Worm (Caenorhabditis elegans) whole organism, L4 larva: Measurements from ENCODE around the gene fbxa-189.

Experiments used
- F10B5.3 ChIP-seq: sonication (generic microtip); optimal IDR thresholded peaks from 2 replicates; lab custom pipeline; 2016; ENCODE audit warnings: mild to moderate bottlenecking, missing genetic modification characterization, missing compliant biosample characterization
- F37D6.2 ChIP-seq: sonication (generic microtip); optimal IDR thresholded peaks from 2 replicates; lab custom pipeline; 2016; ENCODE audit warnings: mild to moderate bottlenecking, missing genetic modification characterization, missing compliant biosample characterization
- F44E2.7 ChIP-seq: fragments of 200-800 bp; sonication (Bioruptor generic); IDR thresholded peaks from 2 replicates; pipeline ENCODE4 v2.1.2; 2022; ENCODE audit warnings: missing genetic modification characterization, missing compliant biosample characterization
- T26A8.4 ChIP-seq: fragments of 200-800 bp; sonication (Bioruptor generic); IDR thresholded peaks from 2 replicates; pipeline ENCODE4 v1.3.6; 2022; ENCODE audit warnings: missing genetic modification characterization, missing compliant biosample characterization
- Y105C5A.15 ChIP-seq: fragments of 200-800 bp; sonication (Bioruptor generic); IDR thresholded peaks from 2 replicates; pipeline ENCODE4 v1.3.6; 2022; ENCODE audit warnings: missing genetic modification characterization, missing compliant biosample characterization
- Y5F2A.4 ChIP-seq: fragments of 200-800 bp; sonication (Bioruptor generic); optimal IDR thresholded peaks from 2 replicates; lab custom pipeline; 2018; ENCODE audit warnings: mild to moderate bottlenecking, missing genetic modification characterization, missing compliant biosample characterization
- ZK546.5 ChIP-seq, 2 experiments: sonication (generic microtip); optimal IDR thresholded peaks; 2 replicates each; lab custom pipeline; 2017; ENCODE audit warnings: missing biosample characterization in 2 of 2, missing genetic modification characterization in 2 of 2
- aly-2 ChIP-seq: sonication (generic microtip); optimal IDR thresholded peaks from 2 replicates; lab custom pipeline; 2018; ENCODE audit warnings: missing biosample characterization, missing genetic modification characterization
- daf-12 ChIP-seq: fragments of 150-350 bp; optimal IDR thresholded peaks from 2 replicates; lab custom pipeline; 2014; ENCODE audit warnings: missing biosample characterization, missing genetic modification reagents, missing genetic modification characterization
- daf-16 ChIP-seq, 3 experiments: sonication (generic microtip); optimal IDR thresholded peaks; 2 replicates each; lab custom pipeline; 2016 to 2017; ENCODE audit warnings: missing genetic modification characterization in 3 of 3, missing genetic modification reagents in 3 of 3, mild to moderate bottlenecking in 2 of 3, missing compliant biosample characterization in 2 of 3, missing biosample characterization in 1 of 3, moderate library complexity in 1 of 3
- dmd-6 ChIP-seq: fragments of 200-800 bp; sonication (Bioruptor generic); IDR thresholded peaks from 2 replicates; pipeline ENCODE4 v1.3.6; 2022; ENCODE audit warnings: missing genetic modification reagents, missing genetic modification characterization, missing compliant biosample characterization
- dpl-1 ChIP-seq: fragments of 150-350 bp; optimal IDR thresholded peaks from 2 replicates; lab custom pipeline; 2014; ENCODE audit warnings: missing biosample characterization, missing genetic modification reagents, missing genetic modification characterization
- duxl-1 ChIP-seq: sonication (generic microtip); optimal IDR thresholded peaks from 2 replicates; lab custom pipeline; 2016; ENCODE audit warnings: mild to moderate bottlenecking, missing genetic modification characterization, moderate library complexity, missing compliant biosample characterization; ENCODE audit not compliant: poor library complexity
- egl-27 ChIP-seq: sonication (generic microtip); optimal IDR thresholded peaks from 3 replicates; lab custom pipeline; 2017; ENCODE audit warnings: missing biosample characterization, missing genetic modification reagents, missing genetic modification characterization
- egl-43 ChIP-seq: fragments of 200-800 bp; sonication (Bioruptor generic); IDR thresholded peaks from 2 replicates; pipeline ENCODE4 v1.3.6; 2022; ENCODE audit warnings: missing genetic modification reagents, missing genetic modification characterization, missing compliant biosample characterization
- hif-1 ChIP-seq, 2 experiments: sonication (generic microtip); optimal IDR thresholded peaks; 2 replicates each; lab custom pipeline; 2016 to 2017; ENCODE audit warnings: missing compliant biosample characterization in 2 of 2, missing genetic modification characterization in 2 of 2, missing genetic modification reagents in 2 of 2, missing genotype in 2 of 2, mild to moderate bottlenecking in 1 of 2
- lim-7 ChIP-seq: fragments of 200-800 bp; sonication (Bioruptor generic); IDR thresholded peaks from 2 replicates; pipeline ENCODE4 v1.3.6; 2022; ENCODE audit warnings: missing genetic modification characterization, missing compliant biosample characterization
- lin-1 ChIP-seq: fragments of 200-800 bp; sonication (Bioruptor generic); IDR thresholded peaks from 2 replicates; pipeline ENCODE4 v1.3.6; 2022; ENCODE audit warnings: missing genetic modification reagents, missing genetic modification characterization, missing compliant biosample characterization
- lin-13 ChIP-seq: fragments of 150-350 bp; optimal IDR thresholded peaks from 2 replicates; lab custom pipeline; 2014; ENCODE audit warnings: missing biosample characterization, missing genetic modification reagents, missing genetic modification characterization
- lir-3 ChIP-seq: sonication (generic microtip); optimal IDR thresholded peaks from 2 replicates; lab custom pipeline; 2016; ENCODE audit warnings: mild to moderate bottlenecking, missing genetic modification characterization, missing compliant biosample characterization
- madf-5 ChIP-seq, 2 experiments: fragments of 200-800 bp; sonication (Bioruptor generic); IDR thresholded peaks; 2 replicates each; pipeline ENCODE4 v1.3.6; 2022; ENCODE audit warnings: missing compliant biosample characterization in 2 of 2, missing genetic modification characterization in 2 of 2
- madf-9 ChIP-seq: fragments of 200-800 bp; sonication (Bioruptor generic); conservative IDR thresholded peaks from 2 replicates; pipeline ENCODE4 v1.3.6; 2022; ENCODE audit warnings: missing genetic modification reagents, missing genetic modification characterization, missing compliant biosample characterization
- mes-2 ChIP-seq: sonication (generic microtip); optimal IDR thresholded peaks from 2 replicates; lab custom pipeline; 2016; ENCODE audit warnings: missing genotype, mild to moderate bottlenecking, missing genetic modification characterization, missing compliant biosample characterization; ENCODE audit not compliant: poor library complexity, severe bottlenecking
- mxl-2 ChIP-seq: fragments of 200-800 bp; sonication (Bioruptor generic); conservative IDR thresholded peaks from 2 replicates; pipeline ENCODE4 v1.3.6; 2022; ENCODE audit warnings: missing genetic modification reagents, missing genetic modification characterization, missing compliant biosample characterization
- nhr-10 ChIP-seq: fragments of 150-350 bp; optimal IDR thresholded peaks from 2 replicates; lab custom pipeline; 2014; ENCODE audit warnings: missing biosample characterization, missing genetic modification characterization
- nhr-25 ChIP-seq: sonication (generic microtip); optimal IDR thresholded peaks from 2 replicates; lab custom pipeline; 2017; ENCODE audit warnings: missing genetic modification characterization, mild to moderate bottlenecking, missing compliant biosample characterization, antibody characterized with exemption, moderate library complexity, borderline replicate concordance; ENCODE audit not compliant: insufficient read depth
- nhr-6 ChIP-seq: fragments of 150-350 bp; optimal IDR thresholded peaks from 2 replicates; lab custom pipeline; 2014; ENCODE audit warnings: missing biosample characterization, missing genetic modification characterization
- nhr-77 ChIP-seq: fragments of 150-350 bp; optimal IDR thresholded peaks from 2 replicates; lab custom pipeline; 2014; ENCODE audit warnings: missing biosample characterization, missing genetic modification characterization
- php-3 ChIP-seq: fragments of 200-800 bp; sonication (Bioruptor generic); IDR thresholded peaks from 2 replicates; pipeline ENCODE4 v1.3.6; 2022; ENCODE audit warnings: missing genetic modification reagents, missing genetic modification characterization, missing compliant biosample characterization
- pqm-1 ChIP-seq: sonication (generic microtip); optimal IDR thresholded peaks from 2 replicates; lab custom pipeline; 2017; ENCODE audit warnings: missing biosample characterization, missing genetic modification characterization
- saeg-2 ChIP-seq: fragments of 200-800 bp; sonication (Bioruptor generic); IDR thresholded peaks from 2 replicates; pipeline ENCODE4 v1.3.6; 2022; ENCODE audit warnings: missing genetic modification reagents, missing genetic modification characterization, missing compliant biosample characterization
- set-16 ChIP-seq: fragments of 200-800 bp; sonication (Bioruptor generic); IDR thresholded peaks from 2 replicates; pipeline ENCODE4 v1.3.6; 2022; ENCODE audit warnings: missing genetic modification reagents, missing genetic modification characterization, missing compliant biosample characterization
- skn-1 ChIP-seq: fragments of 150-350 bp; optimal IDR thresholded peaks from 2 replicates; lab custom pipeline; 2014; ENCODE audit warnings: missing biosample characterization, missing genetic modification characterization
- snpc-1.2 ChIP-seq: fragments of 200-800 bp; sonication (Bioruptor generic); IDR thresholded peaks from 2 replicates; pipeline ENCODE4 v1.3.6; 2022; ENCODE audit warnings: missing genetic modification reagents, missing genetic modification characterization, missing compliant biosample characterization
- unc-130 ChIP-seq: sonication (generic microtip); optimal IDR thresholded peaks from 2 replicates; lab custom pipeline; 2016; ENCODE audit warnings: missing genetic modification reagents, missing genetic modification characterization, missing compliant biosample characterization
- unc-62 ChIP-seq, 3 experiments: fragments of 150-350 bp in 1 of 3; sonication (generic microtip); optimal IDR thresholded peaks in 2 of 3; peaks in 1 of 3; 1 replicate in 1 of 3; 2 replicates in 2 of 3; lab custom pipeline; 2014 to 2017; ENCODE audit warnings: missing biosample characterization in 3 of 3, missing genetic modification characterization in 3 of 3, missing genetic modification reagents in 3 of 3, missing genotype in 1 of 3
- vab-7 ChIP-seq: fragments of 200-800 bp; sonication (Bioruptor generic); IDR thresholded peaks from 2 replicates; pipeline ENCODE4 v1.3.6; 2022; ENCODE audit warnings: missing genetic modification reagents, missing genetic modification characterization, missing compliant biosample characterization

The fbxa-189 gene

ce11 chrV:17303392-17303791 is 41.6 kb upstream of the fbxa-189 start:
- no peak for TF ChIP-seq nhr-10 (tag; lab: Kevin White, UChicago)
- peak in 1 of 2 experiments; percentile 90 for TF ChIP-seq unc-62 (GFP tag; optimal IDR thresholded peaks at IDR 0.05 in 1 of 2; lab: Kevin White, UChicago)
- TF ChIP-seq unc-62 (tag; optimal IDR thresholded peaks at IDR 0.05; lab: Kevin White, UChicago), result no peak

- TF ChIP-seq mxl-2 (GFP tag; lab: Robert Waterston, UW) (no peak), dpl-1 (GFP tag; lab: Kevin White, UChicago) (peak; percentile 8)
These were observed 37.1 kb upstream of the fbxa-189 start for ce11 chrV:17307926-17308325.

DNA sequence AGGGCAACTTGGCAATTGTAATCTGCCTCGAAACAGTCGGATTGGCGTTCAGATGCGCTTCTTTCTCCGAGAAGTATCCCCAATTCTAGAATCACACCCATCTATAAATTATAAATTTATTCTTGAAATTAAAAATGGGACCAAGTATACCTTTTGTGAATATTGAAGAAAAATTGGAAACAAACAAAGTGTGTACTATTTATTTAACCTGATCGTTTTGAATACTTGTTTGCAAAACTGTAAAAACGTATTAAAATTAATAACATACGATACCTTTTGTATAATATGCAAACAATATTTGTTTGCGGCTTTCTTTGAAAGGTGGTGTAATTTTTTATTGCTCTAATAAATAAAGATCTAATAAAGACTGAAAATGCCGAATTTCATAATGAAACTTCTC is 32.6 kb upstream of the fbxa-189 start, which contains the start of gene Y61B8B.3:
Gene Y61B8B.3 (minus strand): TSS at position 101 of the 400 bp plus-strand sequence.
- TF ChIP-seq Y5F2A.4 (GFP tag; lab: Kevin White, UChicago) (no peak), set-16 (no peak), F10B5.3 (tag; lab: Kevin White, UChicago) (no peak), T26A8.4 (no peak), ZK546.5 (tag; optimal IDR thresholded peaks at IDR 0.05; lab: Kevin White, UChicago) (no peak), nhr-6 (tag; lab: Kevin White, UChicago) (no peak), nhr-77 (no peak), unc-130 (no peak), F37D6.2 (tag; lab: Kevin White, UChicago) (no peak)

DNA sequence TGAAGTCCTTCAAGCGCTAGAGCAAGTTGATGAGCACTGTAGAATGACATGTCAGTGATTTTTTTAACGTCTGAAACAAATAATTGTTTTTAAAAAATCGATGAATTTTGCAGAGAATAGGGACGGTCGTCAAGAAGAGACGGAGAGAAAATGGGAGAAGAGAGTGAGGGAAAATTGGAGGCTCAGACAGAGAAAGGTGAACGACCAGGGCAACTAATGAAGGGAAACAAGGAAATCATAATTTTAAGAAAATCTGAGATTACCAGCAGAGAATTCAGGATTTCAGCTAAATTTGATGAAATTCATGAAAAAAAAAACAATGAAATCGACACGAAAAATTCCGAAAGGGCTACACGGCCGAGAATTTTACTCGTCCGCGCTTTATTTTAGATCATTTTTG is 30.0 kb upstream of the fbxa-189 start, which contains the start of gene F31E9.6:
Gene F31E9.6 (minus strand): TSS at position 91 of the 400 bp plus-strand sequence.
- peak; percentile 90 for TF ChIP-seq duxl-1 (tag; lab: Kevin White, UChicago)
- no peak for TF ChIP-seq lir-3 (tag; lab: Kevin White, UChicago)

- TF ChIP-seq skn-1 (tag; lab: Kevin White, UChicago), result no peak
- TF ChIP-seq Y105C5A.15 (GFP tag; lab: Robert Waterston, UW), result no peak
- TF ChIP-seq php-3, result no peak
- peak in 1 of 2 experiments; percentile 91 for TF ChIP-seq unc-62 (GFP tag; optimal IDR thresholded peaks at IDR 0.05 in 1 of 2; lab: Kevin White, UChicago)
- TF ChIP-seq unc-62 (tag; optimal IDR thresholded peaks at IDR 0.05; lab: Kevin White, UChicago), result no peak
- TF ChIP-seq nhr-10 (tag; lab: Kevin White, UChicago), result no peak
- TF ChIP-seq daf-12 (tag; lab: Kevin White, UChicago), result no peak
- no peak for TF ChIP-seq T26A8.4
- TF ChIP-seq, all 104 proteins: peak for 1
These were observed 27.7 kb upstream of the fbxa-189 start for ce11 chrV:17317297-17317696.

ce11 chrV:17317786-17318185 is 27.2 kb upstream of the fbxa-189 start, which contains the start of gene srz-58:
srz-58 (plus strand) TSS chrV:17318147.
- TF ChIP-seq lin-1 (GFP tag; lab: Robert Waterston, UW), result 0 out of 2 replicates have a peak, but pooled peaks have one; percentile 12
- peak; percentile 27; the same call in 1 of the 2 replicates for TF ChIP-seq F44E2.7 (GFP tag; lab: Robert Waterston, UW)
- peak; percentile 53; the same call in 1 of the 2 replicates for TF ChIP-seq egl-43
- TF ChIP-seq lim-7, result peak; percentile 60; the same call in 1 of the 2 replicates
- TF ChIP-seq nhr-77, result no peak
- TF ChIP-seq duxl-1 (tag; lab: Kevin White, UChicago), result peak; percentile 45
- TF ChIP-seq vab-7 (GFP tag; lab: Robert Waterston, UW), result peak; percentile 36; the same call in 1 of the 2 replicates
- no peak for TF ChIP-seq php-3
- no peak for TF ChIP-seq egl-27 (tag; lab: Kevin White, UChicago)
- 0 out of 2 replicates have a peak, but pooled peaks have one; percentile 41 for TF ChIP-seq snpc-1.2
- TF ChIP-seq mes-2 (tag; lab: Kevin White, UChicago), result peak; percentile 22

- TF ChIP-seq pqm-1 (tag; lab: Kevin White, UChicago) (peak; percentile 62), aly-2 (tag; lab: Kevin White, UChicago) (no peak), madf-5 (GFP tag; IDR thresholded peaks at IDR 0.05; lab: Robert Waterston, UW) (no peak), dmd-6 (GFP tag; lab: Robert Waterston, UW) (peak; percentile 28), unc-62 (GFP tag; optimal IDR thresholded peaks at IDR 0.05 in 1 of 2; lab: Kevin White, UChicago) (no peak), unc-62 (tag; optimal IDR thresholded peaks at IDR 0.05; lab: Kevin White, UChicago) (no peak), lin-13 (GFP tag; lab: Kevin White, UChicago) (no peak), saeg-2 (GFP tag; lab: Robert Waterston, UW) (no peak), hif-1 (tag; optimal IDR thresholded peaks at IDR 0.05; lab: Kevin White, UChicago) (peak in 1 of 2 experiments; percentile 72), daf-16 (GFP tag; optimal IDR thresholded peaks at IDR 0.05; lab: Kevin White, UChicago) (no peak), daf-16 (tag; optimal IDR thresholded peaks at IDR 0.05; lab: Kevin White, UChicago) (peak; percentile 6), madf-9 (GFP tag; lab: Robert Waterston, UW) (no peak), nhr-25 (tag; lab: Kevin White, UChicago) (no peak)
These were observed 22.6 kb upstream of the fbxa-189 start, which contains the start of gene F31E9.3 for ce11 chrV:17322397-17322909. F31E9.3 (plus strand) TSS chrV:17322590.
